Worm (Caenorhabditis elegans) whole organism, L3 larva: ENCODE measurements around the gene Y76B12C.3.

Experiments
- elt-2 ChIP-seq: sonication (generic microtip); optimal IDR thresholded peaks from 2 replicates; lab custom pipeline; 2016; ENCODE audit warnings: missing genetic modification reagents, mild to moderate bottlenecking, missing genetic modification characterization, missing compliant biosample characterization
- fkh-10 ChIP-seq: sonication (generic microtip); optimal IDR thresholded peaks from 2 replicates; lab custom pipeline; 2017; ENCODE audit warnings: missing biosample characterization, missing genetic modification reagents, missing genetic modification characterization
- lin-15B ChIP-seq: fragments of 150-350 bp; optimal IDR thresholded peaks from 2 replicates; lab custom pipeline; 2014; ENCODE audit warnings: missing biosample characterization, missing genetic modification characterization
- mdl-1 ChIP-seq: fragments of 150-350 bp; optimal IDR thresholded peaks from 2 replicates; lab custom pipeline; 2014; ENCODE audit warnings: missing biosample characterization, missing genetic modification characterization
- nhr-11 ChIP-seq: fragments of 150-350 bp; optimal IDR thresholded peaks from 2 replicates; lab custom pipeline; 2014; ENCODE audit warnings: missing biosample characterization, missing genetic modification characterization
- nhr-23 ChIP-seq: fragments of 150-350 bp; optimal IDR thresholded peaks from 2 replicates; lab custom pipeline; 2014; ENCODE audit warnings: missing biosample characterization, missing genetic modification reagents, missing genetic modification characterization
- nhr-237 ChIP-seq: fragments of 150-350 bp; optimal IDR thresholded peaks from 2 replicates; lab custom pipeline; 2014; ENCODE audit warnings: missing biosample characterization, missing genetic modification characterization
- sea-2 ChIP-seq: fragments of 150-350 bp; sonication (generic microtip); optimal IDR thresholded peaks from 4 replicates; lab custom pipeline; 2014; ENCODE audit warnings: missing biosample characterization, missing genetic modification reagents, missing genetic modification characterization
- skn-1 ChIP-seq: fragments of 150-350 bp; optimal IDR thresholded peaks from 2 replicates; lab custom pipeline; 2014; ENCODE audit warnings: missing biosample characterization, missing genetic modification characterization
- ztf-4 ChIP-seq: fragments of 150-350 bp; optimal IDR thresholded peaks from 2 replicates; lab custom pipeline; 2014; ENCODE audit warnings: missing biosample characterization, missing genetic modification characterization

- TF ChIP-seq ztf-4 (tag; lab: Kevin White, UChicago) (no peak), elt-2 (tag; lab: Kevin White, UChicago) (no peak), fkh-10 (GFP tag; lab: Kevin White, UChicago) (no peak), mdl-1 (tag; lab: Kevin White, UChicago) (no peak), nhr-23 (tag; lab: Kevin White, UChicago) (no peak), skn-1 (no peak), nhr-237 (tag; lab: Kevin White, UChicago) (no peak), sea-2 (GFP tag; lab: Kevin White, UChicago) (no peak), lin-15B (tag; lab: Kevin White, UChicago) (peak; percentile 28), nhr-11 (no peak)
These were observed 7.5 kb downstream of the Y76B12C.3 start, which contains the start of gene Y76B12C.6 for ce11 chrIV:1980961-1981446.
